Worm (Caenorhabditis elegans) whole organism, L4 larva: ENCODE data around the gene appg-2.

Source experiments
- F10B5.3 ChIP-seq: sonication (generic microtip); optimal IDR thresholded peaks from 2 replicates; lab custom pipeline; 2016; ENCODE audit warnings: mild to moderate bottlenecking, missing genetic modification characterization, missing compliant biosample characterization
- F44E2.7 ChIP-seq: fragments of 200-800 bp; sonication (Bioruptor generic); IDR thresholded peaks from 2 replicates; pipeline ENCODE4 v2.1.2; 2022; ENCODE audit warnings: missing genetic modification characterization, missing compliant biosample characterization
- T20F7.1 ChIP-seq: fragments of 200-800 bp; sonication (Bioruptor generic); optimal IDR thresholded peaks from 2 replicates; lab custom pipeline; 2018; ENCODE audit warnings: mild to moderate bottlenecking, missing genetic modification characterization, missing compliant biosample characterization
- Y48G9A.11 ChIP-seq: fragments of 200-800 bp; sonication (Bioruptor generic); IDR thresholded peaks from 2 replicates; pipeline ENCODE4 v1.3.6; 2022; ENCODE audit warnings: missing genetic modification reagents, missing genetic modification characterization, missing compliant biosample characterization
- ZK337.2 ChIP-seq: fragments of 200-800 bp; sonication (Bioruptor generic); IDR thresholded peaks from 2 replicates; pipeline ENCODE4 v1.3.6; 2022; ENCODE audit warnings: missing genetic modification reagents, missing genetic modification characterization, missing compliant biosample characterization
- ZK546.5 ChIP-seq, 2 experiments: sonication (generic microtip); optimal IDR thresholded peaks; 2 replicates each; lab custom pipeline; 2017; ENCODE audit warnings: missing biosample characterization in 2 of 2, missing genetic modification characterization in 2 of 2
- ceh-28 ChIP-seq: fragments of 150-350 bp; optimal IDR thresholded peaks from 2 replicates; lab custom pipeline; 2014; ENCODE audit warnings: missing biosample characterization, missing genetic modification reagents, missing genetic modification characterization
- ceh-44 ChIP-seq: fragments of 200-800 bp; sonication (Bioruptor generic); IDR thresholded peaks from 2 replicates; pipeline ENCODE4 v1.3.6; 2022; ENCODE audit warnings: missing genetic modification reagents, missing genetic modification characterization, missing compliant biosample characterization
- ceh-62 ChIP-seq: sonication (generic microtip); optimal IDR thresholded peaks from 2 replicates; lab custom pipeline; 2017; ENCODE audit warnings: missing biosample characterization, missing genetic modification characterization
- ces-1 ChIP-seq: fragments of 150-350 bp; sonication (generic microtip); optimal IDR thresholded peaks from 4 replicates; lab custom pipeline; 2014; ENCODE audit warnings: missing biosample characterization, missing genetic modification reagents, missing genetic modification characterization
- daf-16 ChIP-seq, 3 experiments: sonication (generic microtip); optimal IDR thresholded peaks; 2 replicates each; lab custom pipeline; 2016 to 2017; ENCODE audit warnings: missing genetic modification characterization in 3 of 3, missing genetic modification reagents in 3 of 3, mild to moderate bottlenecking in 2 of 3, missing compliant biosample characterization in 2 of 3, missing biosample characterization in 1 of 3, moderate library complexity in 1 of 3
- daf-19 ChIP-seq: fragments of 200-800 bp; sonication (Bioruptor generic); conservative IDR thresholded peaks from 2 replicates; pipeline ENCODE4 v1.3.6; 2022; ENCODE audit warnings: missing genetic modification characterization, missing compliant biosample characterization
- daf-8 ChIP-seq: fragments of 200-800 bp; sonication (Bioruptor generic); IDR thresholded peaks from 2 replicates; pipeline ENCODE4 v1.3.6; 2022; ENCODE audit warnings: missing genetic modification characterization, missing compliant biosample characterization
- dmd-6 ChIP-seq: fragments of 200-800 bp; sonication (Bioruptor generic); IDR thresholded peaks from 2 replicates; pipeline ENCODE4 v1.3.6; 2022; ENCODE audit warnings: missing genetic modification reagents, missing genetic modification characterization, missing compliant biosample characterization
- dmd-8 ChIP-seq: fragments of 200-800 bp; sonication (Bioruptor generic); IDR thresholded peaks from 2 replicates; pipeline ENCODE4 v1.3.6; 2022; ENCODE audit warnings: missing genetic modification characterization, missing compliant biosample characterization
- duxl-1 ChIP-seq: sonication (generic microtip); optimal IDR thresholded peaks from 2 replicates; lab custom pipeline; 2016; ENCODE audit warnings: mild to moderate bottlenecking, missing genetic modification characterization, moderate library complexity, missing compliant biosample characterization; ENCODE audit not compliant: poor library complexity
- egl-43 ChIP-seq: fragments of 200-800 bp; sonication (Bioruptor generic); IDR thresholded peaks from 2 replicates; pipeline ENCODE4 v1.3.6; 2022; ENCODE audit warnings: missing genetic modification reagents, missing genetic modification characterization, missing compliant biosample characterization
- fkh-10 ChIP-seq: fragments of 150-350 bp; optimal IDR thresholded peaks from 2 replicates; lab custom pipeline; 2014; ENCODE audit warnings: missing biosample characterization, missing genetic modification reagents, missing genetic modification characterization
- gei-8 ChIP-seq: fragments of 200-800 bp; sonication (Bioruptor generic); optimal IDR thresholded peaks from 2 replicates; lab custom pipeline; 2018; ENCODE audit warnings: mild to moderate bottlenecking, missing genetic modification characterization, missing compliant biosample characterization
- hmg-1.1 ChIP-seq: fragments of 200-800 bp; sonication (Bioruptor generic); IDR thresholded peaks from 2 replicates; pipeline ENCODE4 v1.3.6; 2022; ENCODE audit warnings: missing genetic modification reagents, missing genetic modification characterization, missing compliant biosample characterization
- lim-7 ChIP-seq: fragments of 200-800 bp; sonication (Bioruptor generic); IDR thresholded peaks from 2 replicates; pipeline ENCODE4 v1.3.6; 2022; ENCODE audit warnings: missing genetic modification characterization, missing compliant biosample characterization
- lin-1 ChIP-seq: fragments of 200-800 bp; sonication (Bioruptor generic); IDR thresholded peaks from 2 replicates; pipeline ENCODE4 v1.3.6; 2022; ENCODE audit warnings: missing genetic modification reagents, missing genetic modification characterization, missing compliant biosample characterization
- lin-39 ChIP-seq: fragments of 150-350 bp; optimal IDR thresholded peaks from 2 replicates; lab custom pipeline; 2014; ENCODE audit warnings: missing biosample characterization, missing genetic modification reagents, missing genetic modification characterization
- lsy-2 ChIP-seq, 2 experiments: fragments of 150-350 bp in 1 of 2; sonication (generic microtip) in 1 of 2; optimal IDR thresholded peaks; 2 replicates each; lab custom pipeline; 2014 to 2017; ENCODE audit warnings: missing biosample characterization in 2 of 2, missing genetic modification characterization in 2 of 2
- madf-9 ChIP-seq: fragments of 200-800 bp; sonication (Bioruptor generic); conservative IDR thresholded peaks from 2 replicates; pipeline ENCODE4 v1.3.6; 2022; ENCODE audit warnings: missing genetic modification reagents, missing genetic modification characterization, missing compliant biosample characterization
- mdl-1 ChIP-seq, 2 experiments: fragments of 150-350 bp in 1 of 2; sonication (generic microtip) in 1 of 2; optimal IDR thresholded peaks; 2 replicates each; lab custom pipeline; 2014 to 2017; ENCODE audit warnings: missing biosample characterization in 2 of 2, missing genetic modification characterization in 2 of 2
- nhr-10 ChIP-seq: fragments of 150-350 bp; optimal IDR thresholded peaks from 2 replicates; lab custom pipeline; 2014; ENCODE audit warnings: missing biosample characterization, missing genetic modification characterization
- nhr-11 ChIP-seq: fragments of 150-350 bp; optimal IDR thresholded peaks from 2 replicates; lab custom pipeline; 2014; ENCODE audit warnings: missing biosample characterization, missing genetic modification characterization
- nhr-111 ChIP-seq: fragments of 200-800 bp; sonication (Bioruptor generic); optimal IDR thresholded peaks from 2 replicates; lab custom pipeline; 2018; ENCODE audit warnings: mild to moderate bottlenecking, missing genetic modification characterization, missing compliant biosample characterization
- nhr-237 ChIP-seq: sonication (generic microtip); optimal IDR thresholded peaks from 2 replicates; lab custom pipeline; 2017; ENCODE audit warnings: missing biosample characterization, missing genetic modification characterization
- nhr-28 ChIP-seq: fragments of 150-350 bp; optimal IDR thresholded peaks from 2 replicates; lab custom pipeline; 2014; ENCODE audit warnings: missing biosample characterization, missing genetic modification characterization
- nhr-41 ChIP-seq: fragments of 200-800 bp; sonication (Bioruptor generic); IDR thresholded peaks from 2 replicates; pipeline ENCODE4 v1.3.6; 2022; ENCODE audit warnings: missing genetic modification reagents, missing genetic modification characterization, missing compliant biosample characterization
- nhr-48 ChIP-seq: sonication (generic microtip); optimal IDR thresholded peaks from 2 replicates; lab custom pipeline; 2016; ENCODE audit warnings: mild to moderate bottlenecking, missing genetic modification characterization, missing compliant biosample characterization
- nhr-77 ChIP-seq: fragments of 150-350 bp; optimal IDR thresholded peaks from 2 replicates; lab custom pipeline; 2014; ENCODE audit warnings: missing biosample characterization, missing genetic modification characterization
- pqm-1 ChIP-seq: sonication (generic microtip); optimal IDR thresholded peaks from 2 replicates; lab custom pipeline; 2017; ENCODE audit warnings: missing biosample characterization, missing genetic modification characterization
- rbr-2 ChIP-seq: sonication (generic microtip); optimal IDR thresholded peaks from 2 replicates; lab custom pipeline; 2016; ENCODE audit warnings: missing genotype, missing genetic modification characterization, missing compliant biosample characterization
- skn-1 ChIP-seq: fragments of 150-350 bp; optimal IDR thresholded peaks from 2 replicates; lab custom pipeline; 2014; ENCODE audit warnings: missing biosample characterization, missing genetic modification characterization
- snpc-1.2 ChIP-seq: fragments of 200-800 bp; sonication (Bioruptor generic); IDR thresholded peaks from 2 replicates; pipeline ENCODE4 v1.3.6; 2022; ENCODE audit warnings: missing genetic modification reagents, missing genetic modification characterization, missing compliant biosample characterization
- snpc-4 ChIP-seq: fragments of 150-350 bp; optimal IDR thresholded peaks from 2 replicates; lab custom pipeline; 2014; ENCODE audit warnings: missing biosample characterization, missing genetic modification characterization
- unc-62 ChIP-seq, 3 experiments: fragments of 150-350 bp in 1 of 3; sonication (generic microtip); optimal IDR thresholded peaks in 2 of 3; peaks in 1 of 3; 1 replicate in 1 of 3; 2 replicates in 2 of 3; lab custom pipeline; 2014 to 2017; ENCODE audit warnings: missing biosample characterization in 3 of 3, missing genetic modification characterization in 3 of 3, missing genetic modification reagents in 3 of 3, missing genotype in 1 of 3
- zfp-3 ChIP-seq: fragments of 200-800 bp; sonication (Bioruptor generic); conservative IDR thresholded peaks from 2 replicates; pipeline ENCODE4 v1.3.6; 2022; ENCODE audit warnings: missing genetic modification reagents, missing genetic modification characterization, missing compliant biosample characterization
- zip-11 ChIP-seq: fragments of 200-800 bp; sonication (Bioruptor generic); IDR thresholded peaks from 2 replicates; pipeline ENCODE4 v1.3.6; 2022; ENCODE audit warnings: missing genetic modification characterization, missing compliant biosample characterization
- ztf-7 ChIP-seq: fragments of 150-350 bp; optimal IDR thresholded peaks from 2 replicates; lab custom pipeline; 2014; ENCODE audit warnings: missing biosample characterization, missing genetic modification characterization

The appg-2 gene

DNA sequence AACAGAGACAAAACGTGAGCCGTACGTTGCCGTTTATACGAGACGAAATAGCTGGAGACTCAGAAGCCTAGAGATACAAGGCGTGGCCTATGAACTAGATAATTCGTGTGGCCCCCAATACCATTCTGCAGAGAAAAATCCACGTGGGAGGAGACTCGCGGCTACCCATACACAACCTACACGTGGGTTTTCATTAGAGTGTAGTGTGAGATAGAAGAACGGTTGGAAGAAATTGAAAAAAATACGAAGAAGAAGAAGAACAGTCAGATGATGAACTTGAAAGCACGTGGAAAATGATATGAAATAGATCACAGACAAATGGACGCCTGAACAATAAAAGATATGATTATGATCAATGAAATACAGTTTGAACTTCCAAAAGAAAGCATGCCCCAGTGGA lies 35.8 kb upstream of the appg-2 start (continued):
- TF ChIP-seq nhr-28 (tag; lab: Kevin White, UChicago) (peak; percentile 87), nhr-237 (tag; lab: Kevin White, UChicago) (no peak), ztf-7 (no peak), nhr-48 (tag; lab: Kevin White, UChicago) (peak; percentile 68), lin-1 (GFP tag; lab: Robert Waterston, UW) (no peak), T20F7.1 (GFP tag; lab: Kevin White, UChicago) (no peak), Y48G9A.11 (GFP tag; lab: Robert Waterston, UW) (no peak), nhr-10 (tag; lab: Kevin White, UChicago) (no peak), daf-8 (GFP tag; lab: Robert Waterston, UW) (no peak), ZK337.2 (GFP tag; lab: Robert Waterston, UW) (no peak), rbr-2 (no peak), nhr-77 (tag; lab: Kevin White, UChicago) (no peak), ceh-28 (no peak), ZK546.5 (tag; optimal IDR thresholded peaks at IDR 0.05; lab: Kevin White, UChicago) (no peak), unc-62 (GFP tag; optimal IDR thresholded peaks at IDR 0.05 in 1 of 2; lab: Kevin White, UChicago) (no peak), unc-62 (tag; optimal IDR thresholded peaks at IDR 0.05; lab: Kevin White, UChicago) (no peak)

- no peak for TF ChIP-seq ceh-44
- TF ChIP-seq snpc-1.2 (GFP tag; lab: Robert Waterston, UW), result no peak
- TF ChIP-seq Y48G9A.11 (GFP tag; lab: Robert Waterston, UW), result no peak
- TF ChIP-seq lin-1 (GFP tag; lab: Robert Waterston, UW), result no peak
- TF ChIP-seq lim-7, result no peak
- TF ChIP-seq skn-1 (tag; lab: Kevin White, UChicago), result no peak
- no peak for TF ChIP-seq daf-19 (GFP tag; lab: Robert Waterston, UW)
- TF ChIP-seq lin-39, result no peak
- TF ChIP-seq nhr-111 (GFP tag; lab: Kevin White, UChicago), result no peak
Measured at ce11 chrII:8766475-8766874, 34.5 kb upstream of the appg-2 start, which contains the start of the genes nsph-1.1 and K08F8.15. TSS of gene nsph-1.1 (plus strand) at chrII:8766775. TSS of gene K08F8.15 (plus strand) at chrII:8766809.

DNA sequence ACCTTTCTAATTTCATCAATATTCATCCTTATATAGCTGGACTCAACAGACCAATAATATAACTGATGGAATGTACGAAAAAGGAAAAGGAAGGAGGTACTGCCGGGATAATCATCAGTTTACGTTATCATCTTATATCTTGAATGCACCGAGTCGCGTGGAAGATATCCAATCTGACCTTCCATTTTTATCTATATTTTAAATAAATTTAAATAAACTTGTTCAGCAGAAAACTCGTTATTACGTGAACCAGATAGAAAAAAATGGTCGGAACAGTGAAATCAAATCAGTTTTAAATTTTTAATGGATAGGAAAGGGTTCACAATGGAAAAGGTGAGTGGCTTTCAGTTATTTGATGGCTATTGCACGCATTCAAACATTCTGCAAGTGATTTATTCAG lies 34.0 kb upstream of the appg-2 start, which contains the start of gene pah-1:
Gene pah-1 (minus strand): TSS at position 101 of the 400 bp plus-strand sequence.
- no peak for TF ChIP-seq gei-8 (GFP tag; lab: Kevin White, UChicago)
- no peak for TF ChIP-seq snpc-4 (tag; lab: Kevin White, UChicago)
- TF ChIP-seq F44E2.7 (GFP tag; lab: Robert Waterston, UW), result no peak
- no peak for TF ChIP-seq zip-11 (GFP tag; lab: Robert Waterston, UW)
- TF ChIP-seq daf-19 (GFP tag; lab: Robert Waterston, UW), result no peak
- TF ChIP-seq unc-62 (GFP tag; optimal IDR thresholded peaks at IDR 0.05 in 1 of 2; lab: Kevin White, UChicago), result no peak
- TF ChIP-seq unc-62 (tag; optimal IDR thresholded peaks at IDR 0.05; lab: Kevin White, UChicago), result no peak
- TF ChIP-seq lim-7, result no peak
- TF ChIP-seq pqm-1 (tag; lab: Kevin White, UChicago), result no peak
- TF ChIP-seq daf-8 (GFP tag; lab: Robert Waterston, UW), result no peak
- no peak for TF ChIP-seq ces-1 (GFP tag; lab: Kevin White, UChicago)
- TF ChIP-seq mdl-1 (tag; optimal IDR thresholded peaks at IDR 0.05; lab: Kevin White, UChicago), result no peak
- TF ChIP-seq F10B5.3 (tag; lab: Kevin White, UChicago), result no peak

DNA sequence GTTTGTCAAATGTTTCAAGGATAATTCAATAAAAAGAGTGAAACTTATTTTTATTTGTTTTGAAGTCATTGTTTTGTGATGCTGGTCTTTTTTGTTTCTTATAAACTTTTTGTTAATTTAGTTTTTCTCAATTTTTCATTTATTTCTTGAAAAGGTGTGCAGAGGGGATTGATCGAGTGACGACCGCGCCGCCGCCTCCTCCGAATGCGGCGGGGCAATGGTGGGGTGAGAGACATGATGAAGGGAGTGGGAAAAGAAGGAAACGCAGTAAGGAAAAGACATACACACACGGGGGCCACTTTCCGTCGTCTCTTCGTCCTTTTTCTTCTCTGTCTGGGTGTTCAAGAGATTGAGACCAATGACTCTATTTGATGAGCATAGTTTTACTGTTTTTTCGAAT lies 31.6 kb upstream of the appg-2 start:
- TF ChIP-seq nhr-48 (tag; lab: Kevin White, UChicago), result no peak
- no peak for TF ChIP-seq ztf-7
- TF ChIP-seq zfp-3 (GFP tag; lab: Robert Waterston, UW), result no peak
- TF ChIP-seq fkh-10, result no peak
- no peak for TF ChIP-seq ZK546.5 (tag; optimal IDR thresholded peaks at IDR 0.05; lab: Kevin White, UChicago)
- TF ChIP-seq lsy-2 (tag; optimal IDR thresholded peaks at IDR 0.05; lab: Kevin White, UChicago), result peak in 1 of 2 experiments; percentile 32
- no peak for TF ChIP-seq egl-43 (GFP tag; lab: Robert Waterston, UW)
- 0 out of 2 replicates have a peak, but pooled peaks have one; percentile 4 for TF ChIP-seq madf-9 (GFP tag; lab: Robert Waterston, UW)
- no peak for TF ChIP-seq daf-16 (GFP tag; optimal IDR thresholded peaks at IDR 0.05; lab: Kevin White, UChicago)
- TF ChIP-seq daf-16 (tag; optimal IDR thresholded peaks at IDR 0.05; lab: Kevin White, UChicago), result peak; percentile 11
- peak; percentile 1 for TF ChIP-seq rbr-2
- no peak for TF ChIP-seq ceh-28
- TF ChIP-seq unc-62 (GFP tag; optimal IDR thresholded peaks at IDR 0.05 in 1 of 2; lab: Kevin White, UChicago), result peak in 1 of 2 experiments; percentile 57
- no peak for TF ChIP-seq unc-62 (tag; optimal IDR thresholded peaks at IDR 0.05; lab: Kevin White, UChicago)
- TF ChIP-seq nhr-41, result no peak
- no peak for TF ChIP-seq snpc-4 (tag; lab: Kevin White, UChicago)
- TF ChIP-seq duxl-1 (tag; lab: Kevin White, UChicago), result no peak
- TF ChIP-seq dmd-8, result no peak
- peak; percentile 27; the same call in 1 of the 2 replicates for TF ChIP-seq dmd-6
- TF ChIP-seq ceh-62 (tag; lab: Kevin White, UChicago), result no peak
- TF ChIP-seq hmg-1.1 (GFP tag; lab: Robert Waterston, UW), result peak; percentile 65
- TF ChIP-seq nhr-11 (tag; lab: Kevin White, UChicago), result no peak
- no peak for TF ChIP-seq nhr-28 (tag; lab: Kevin White, UChicago)
